Worm (Caenorhabditis elegans) whole organism, young adult: Measurements from ENCODE around the gene nfki-1.

Experiments
- T26A5.8 ChIP-seq: sonication (generic microtip); optimal IDR thresholded peaks from 2 replicates; lab custom pipeline; 2016; ENCODE audit warnings: missing genetic modification characterization, missing compliant biosample characterization
- egl-44 ChIP-seq: fragments of 200-800 bp; sonication (Bioruptor generic); IDR thresholded peaks from 2 replicates; pipeline ENCODE4 v1.3.6; 2022; ENCODE audit warnings: missing genetic modification reagents, missing genetic modification characterization, missing compliant biosample characterization
- lin-35 ChIP-seq, 3 experiments: fragments of 150-350 bp in 2 of 3; sonication (generic microtip) in 1 of 3; optimal IDR thresholded peaks; 2 replicates each; lab custom pipeline; 2014 to 2018; ENCODE audit warnings: missing biosample characterization in 3 of 3, missing genetic modification characterization in 3 of 3, missing genetic modification reagents in 3 of 3
- unc-62 ChIP-seq: fragments of 150-350 bp; optimal IDR thresholded peaks from 2 replicates; lab custom pipeline; 2014; ENCODE audit warnings: missing biosample characterization, missing genetic modification reagents, missing genetic modification characterization

DNA sequence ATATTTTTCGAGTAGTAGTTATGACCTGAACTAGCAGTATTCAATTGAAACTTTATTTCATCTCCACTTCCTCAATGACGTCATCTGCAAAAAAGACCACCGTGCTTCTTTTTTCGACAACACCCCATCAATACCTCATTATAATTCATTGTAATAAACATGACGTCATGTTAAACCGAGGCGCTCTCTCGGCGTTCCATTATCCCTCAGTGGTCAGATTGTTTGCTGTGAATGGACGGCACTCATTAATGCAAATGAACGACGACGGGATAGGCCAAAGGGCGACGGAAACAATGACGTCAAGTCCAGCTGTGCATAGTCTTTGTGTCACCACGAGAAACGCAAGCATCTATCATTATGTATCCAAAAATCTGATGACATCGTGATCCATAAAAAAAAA lies 7.4 kb upstream of the nfki-1 start:
- TF ChIP-seq T26A5.8 (tag; lab: Kevin White, UChicago), result no peak
- TF ChIP-seq lin-35 (GFP tag; optimal IDR thresholded peaks at IDR 0.05; lab: Kevin White, UChicago), result no peak
- TF ChIP-seq egl-44, result no peak
- no peak for TF ChIP-seq unc-62 (GFP tag; lab: Kevin White, UChicago)
